Fruit fly (Drosophila melanogaster) whole organism, prepupa: ENCODE data around the gene dib.

ENCODE experiments used
- Blimp-1 ChIP-seq: fragments of 200-800 bp; sonication (Bioruptor generic); optimal IDR thresholded peaks from 3 replicates; lab custom pipeline; 2017; ENCODE audit warnings: missing biosample characterization, missing genetic modification characterization, mild to moderate bottlenecking, moderate library complexity, missing genetic modification reagents
- CG10631 ChIP-seq: fragments of 200-800 bp; sonication (Bioruptor generic); optimal IDR thresholded peaks from 2 replicates; lab custom pipeline; 2016; ENCODE audit warnings: missing biosample characterization, missing genetic modification characterization
- CG10669 ChIP-seq: fragments of 200-800 bp; sonication (Bioruptor generic); optimal IDR thresholded peaks from 3 replicates; lab custom pipeline; 2018; ENCODE audit warnings: missing biosample characterization, mild to moderate bottlenecking, missing genetic modification characterization, moderate library complexity
- CG11762 ChIP-seq: fragments of 200-800 bp; sonication (Bioruptor generic); optimal IDR thresholded peaks from 3 replicates; lab custom pipeline; 2016; ENCODE audit warnings: missing biosample characterization, missing genetic modification characterization; ENCODE audit not compliant: insufficient read depth
- CG11902 ChIP-seq: fragments of 200-800 bp; sonication (Bioruptor generic); optimal IDR thresholded peaks from 3 replicates; lab custom pipeline; 2016; ENCODE audit warnings: missing biosample characterization, missing genetic modification characterization
- CG15336 ChIP-seq: fragments of 200-800 bp; sonication (Bioruptor generic); IDR thresholded peaks from 2 replicates; pipeline ENCODE4 v1.3.6; 2022; ENCODE audit warnings: missing biosample characterization, missing genetic modification characterization
- CG16779 ChIP-seq: fragments of 200-800 bp; sonication (Bioruptor generic); optimal IDR thresholded peaks from 3 replicates; lab custom pipeline; 2017; ENCODE audit warnings: missing biosample characterization, mild to moderate bottlenecking, missing genetic modification characterization
- CG3032 ChIP-seq: fragments of 200-800 bp; optimal IDR thresholded peaks from 2 replicates; lab custom pipeline; 2019; ENCODE audit warnings: missing biosample characterization, mild to moderate bottlenecking, missing genetic modification characterization, moderate library complexity
- CG31627 ChIP-seq: fragments of 200-800 bp; sonication (Bioruptor generic); optimal IDR thresholded peaks from 3 replicates; lab custom pipeline; 2016; ENCODE audit warnings: missing biosample characterization, missing genetic modification characterization
- CG32006 ChIP-seq: fragments of 200-800 bp; sonication (Bioruptor generic); optimal IDR thresholded peaks from 3 replicates; lab custom pipeline; 2017; ENCODE audit warnings: missing biosample characterization, mild to moderate bottlenecking, missing genetic modification characterization
- CG34406 ChIP-seq: fragments of 200-800 bp; sonication (Bioruptor generic); optimal IDR thresholded peaks from 3 replicates; lab custom pipeline; 2016; ENCODE audit warnings: missing biosample characterization, missing genetic modification characterization
- CG3919 ChIP-seq: fragments of 200-800 bp; sonication (Bioruptor generic); optimal IDR thresholded peaks from 3 replicates; lab custom pipeline; 2016; ENCODE audit warnings: missing biosample characterization, missing genetic modification characterization
- CG6163 ChIP-seq: fragments of 200-800 bp; sonication (Bioruptor generic); IDR thresholded peaks from 3 replicates; pipeline ENCODE4 v1.3.6; 2022; ENCODE audit warnings: missing biosample characterization, missing genetic modification characterization
- CG6854 ChIP-seq: fragments of 200-800 bp; sonication (Bioruptor generic); optimal IDR thresholded peaks from 2 replicates; lab custom pipeline; 2017; ENCODE audit warnings: missing biosample characterization, mild to moderate bottlenecking, missing genetic modification characterization
- CG7368 ChIP-seq: fragments of 200-800 bp; sonication (Bioruptor generic); optimal IDR thresholded peaks from 3 replicates; lab custom pipeline; 2016; ENCODE audit warnings: missing biosample characterization, missing genetic modification characterization
- CG8119 ChIP-seq: fragments of 200-800 bp; sonication (Bioruptor generic); IDR thresholded peaks from 3 replicates; pipeline ENCODE4 v1.3.6; 2022; ENCODE audit warnings: missing biosample characterization, missing genetic modification characterization
- CG8319 ChIP-seq: fragments of 200-800 bp; sonication (Bioruptor generic); optimal IDR thresholded peaks from 3 replicates; lab custom pipeline; 2016; ENCODE audit warnings: missing biosample characterization, missing genetic modification characterization
- Eip78C ChIP-seq: fragments of 200-800 bp; sonication (Bioruptor generic); peaks from one replicate; lab custom pipeline; 2016; ENCODE audit warnings: missing biosample characterization, missing genetic modification characterization
- Ets21C ChIP-seq: fragments of 200-800 bp; sonication (Bioruptor generic); optimal IDR thresholded peaks from 3 replicates; lab custom pipeline; 2016; ENCODE audit warnings: missing biosample characterization, missing genetic modification characterization
- Hr4 ChIP-seq: fragments of 200-800 bp; sonication (Bioruptor generic); optimal IDR thresholded peaks from 3 replicates; lab custom pipeline; 2016; ENCODE audit warnings: missing biosample characterization, missing genetic modification characterization
- OdsH ChIP-seq: fragments of 200-800 bp; sonication (Bioruptor generic); optimal IDR thresholded peaks from 3 replicates; lab custom pipeline; 2016; ENCODE audit warnings: missing biosample characterization, missing genetic modification characterization
- Sox102F ChIP-seq: fragments of 200-800 bp; sonication (Bioruptor generic); optimal IDR thresholded peaks from 2 replicates; lab custom pipeline; 2016; ENCODE audit warnings: missing biosample characterization, mild to moderate bottlenecking, missing genetic modification characterization
- achi ChIP-seq: fragments of 200-800 bp; sonication (Bioruptor generic); optimal IDR thresholded peaks from 3 replicates; lab custom pipeline; 2016; ENCODE audit warnings: missing biosample characterization, missing genetic modification characterization
- dac ChIP-seq: fragments of 200-800 bp; sonication (Bioruptor generic); optimal IDR thresholded peaks from 2 replicates; lab custom pipeline; 2017; ENCODE audit warnings: missing biosample characterization, mild to moderate bottlenecking, missing genetic modification characterization
- dsx ChIP-seq: fragments of 200-800 bp; optimal IDR thresholded peaks from 3 replicates; lab custom pipeline; 2019; ENCODE audit warnings: missing biosample characterization, mild to moderate bottlenecking, missing genetic modification characterization, moderate library complexity; ENCODE audit not compliant: poor library complexity, severe bottlenecking
- eg ChIP-seq: fragments of 200-800 bp; sonication (Bioruptor generic); IDR thresholded peaks from 3 replicates; pipeline ENCODE4 v1.3.6; 2022; ENCODE audit warnings: missing biosample characterization, missing genetic modification characterization
- fd85E ChIP-seq: fragments of 200-800 bp; sonication (Bioruptor generic); optimal IDR thresholded peaks from 3 replicates; lab custom pipeline; 2016; ENCODE audit warnings: missing biosample characterization, missing genetic modification characterization
- pdm3 ChIP-seq: fragments of 200-800 bp; sonication (Bioruptor generic); optimal IDR thresholded peaks from 3 replicates; lab custom pipeline; 2016; ENCODE audit warnings: missing biosample characterization, missing genetic modification characterization
- salr ChIP-seq, 2 experiments: fragments of 200-800 bp; sonication (Bioruptor generic); optimal IDR thresholded peaks; 3 replicates each; lab custom pipeline; 2016 to 2018; ENCODE audit warnings: missing biosample characterization in 2 of 2, missing genetic modification characterization in 2 of 2, mild to moderate bottlenecking in 1 of 2
- svp ChIP-seq: fragments of 200-800 bp; sonication (Bioruptor generic); peaks from one replicate; lab custom pipeline; 2016; ENCODE audit warnings: missing biosample characterization, missing genetic modification characterization
- topi ChIP-seq: fragments of 200-800 bp; sonication (Bioruptor generic); optimal IDR thresholded peaks from 3 replicates; lab custom pipeline; 2016; ENCODE audit warnings: missing biosample characterization, missing genetic modification characterization
- vri ChIP-seq: fragments of 200-800 bp; sonication (Bioruptor generic); optimal IDR thresholded peaks from 3 replicates; lab custom pipeline; 2016; ENCODE audit warnings: missing biosample characterization, mild to moderate bottlenecking, missing genetic modification characterization

dib gene

DNA sequence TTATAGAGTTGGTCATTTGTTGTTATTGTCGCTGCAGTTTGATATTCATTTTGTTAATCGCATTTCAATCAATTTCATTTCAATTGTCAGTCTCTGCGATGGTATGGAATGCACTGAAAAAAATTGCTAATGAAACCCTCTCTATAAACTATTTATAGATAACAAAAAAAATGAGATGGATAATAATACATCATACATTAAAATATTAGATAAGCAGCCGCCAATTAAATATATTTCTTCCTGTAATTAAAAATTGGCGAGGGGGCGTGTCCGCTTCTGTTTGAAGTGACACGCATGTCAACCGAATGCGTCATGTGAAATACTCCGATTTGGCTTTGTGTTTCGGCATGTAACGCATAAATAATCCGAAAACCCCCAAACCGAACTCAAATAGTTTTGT is 17.6 kb upstream of the dib start:
- no peak for TF ChIP-seq CG10669 (GFP tag; lab: Kevin White, UChicago)
- TF ChIP-seq eg = 0 out of 3 replicates have a peak, but pooled peaks have one; percentile 14
- no peak for TF ChIP-seq Hr4 (GFP tag; lab: Kevin White, UChicago)

DNA sequence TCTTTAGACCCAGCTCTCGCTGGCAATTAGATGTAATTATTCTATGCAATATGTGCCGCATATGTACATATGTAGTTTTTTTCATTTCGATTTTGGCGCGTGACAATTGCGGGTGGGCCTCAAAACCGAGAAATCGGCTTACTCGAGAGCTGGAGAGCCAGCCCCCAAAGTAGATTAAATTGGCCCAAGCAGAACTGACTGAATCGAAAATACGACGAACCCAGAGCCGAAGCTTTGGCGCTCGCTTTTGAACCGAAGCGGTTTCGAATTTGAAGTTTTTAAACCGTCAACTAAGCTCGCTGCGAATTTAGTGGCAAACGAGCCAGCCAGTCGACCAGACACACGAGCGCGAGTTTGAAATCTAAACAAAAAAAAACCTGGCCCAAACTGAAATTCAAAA is 15.8 kb upstream of the dib start, which contains the start of gene CG1136:
TSS of gene CG1136 (plus strand) at position 308 of the 400 bp plus-strand sequence.
- TF ChIP-seq OdsH (GFP tag; lab: Kevin White, UChicago) = no peak
- TF ChIP-seq eg = 0 out of 3 replicates have a peak, but pooled peaks have one; percentile 11

DNA sequence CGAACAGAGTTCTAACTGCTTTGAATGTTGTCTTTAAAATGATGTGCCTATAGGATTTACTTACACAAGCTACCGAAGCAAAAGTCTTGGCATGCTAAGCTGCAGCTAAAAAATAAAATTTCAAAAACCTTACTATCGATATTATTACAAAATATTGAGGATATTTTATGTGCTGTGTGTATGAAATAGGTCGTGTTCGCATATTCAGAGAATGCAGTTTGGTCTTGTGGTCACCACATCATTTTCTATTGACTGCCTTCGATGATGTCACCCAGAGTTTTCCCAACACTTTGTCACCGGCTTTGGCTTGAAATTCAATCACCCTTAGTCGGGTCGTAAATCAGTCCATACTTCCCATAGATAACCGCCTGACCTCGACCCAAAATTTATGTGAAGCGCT is 14.5 kb upstream of the dib start, which contains the start of gene Dpy-30L2:
TSS of gene Dpy-30L2 (minus strand) at position 101 of the 400 bp plus-strand sequence.
- TF ChIP-seq CG3032 (tag; lab: Kevin White, UChicago) = no peak

DNA sequence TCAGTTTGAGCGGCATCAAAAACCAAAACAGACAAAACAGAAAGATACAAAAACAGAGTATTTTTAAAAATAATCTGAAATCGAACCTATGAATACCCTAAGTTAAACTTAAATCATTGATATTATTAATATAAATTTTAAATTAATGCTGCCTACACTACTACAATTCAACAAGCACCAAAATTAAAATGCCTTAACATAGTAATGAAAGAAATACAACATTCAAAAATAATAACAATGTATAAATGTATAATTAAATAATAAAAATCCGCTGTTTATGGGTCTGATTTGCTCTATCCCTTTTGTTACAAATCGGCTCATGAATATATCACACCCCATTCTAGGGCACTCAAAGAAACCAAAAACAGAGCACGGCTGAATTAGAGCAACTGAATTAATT is 13.0 kb upstream of the dib start:
- TF ChIP-seq CG7368 (GFP tag; lab: Kevin White, UChicago) (no peak), Ets21C (GFP tag; lab: Kevin White, UChicago) (no peak), fd85E (no peak), CG11902 (GFP tag; lab: Kevin White, UChicago) (no peak), Eip78C (GFP tag; lab: Kevin White, UChicago) (peak; percentile 30), salr (GFP tag; optimal IDR thresholded peaks at IDR 0.05; lab: Kevin White, UChicago) (no peak), Sox102F (GFP tag; lab: Kevin White, UChicago) (no peak), achi (no peak)
- TF ChIP-seq, all 60 proteins: peak for 1

- TF ChIP-seq CG11762 (GFP tag; lab: Kevin White, UChicago) (no peak), Blimp-1 (GFP tag; lab: Kevin White, UChicago) (peak; percentile 91), vri (GFP tag; lab: Kevin White, UChicago) (peak; percentile 4), pdm3 (no peak), CG6854 (GFP tag; lab: Kevin White, UChicago) (peak; percentile 64), eg (no peak), CG8119 (GFP tag; lab: Robert Waterston, UW) (0 out of 3 replicates have a peak, but pooled peaks have one; percentile 35), dsx (peak; percentile 77), fd85E (no peak)
- TF ChIP-seq, all 60 proteins: peak for 5
These were observed 6.6 kb upstream of the dib start for dm6 chr3L:4055438-4055962.

- peak; percentile 46 for TF ChIP-seq CG15336 (GFP tag; lab: Robert Waterston, UW)
- TF ChIP-seq eg = peak; percentile 40; the same call in 1 of the 3 replicates
- no peak for TF ChIP-seq CG16779 (tag; lab: Kevin White, UChicago)
- TF ChIP-seq dsx = no peak
- TF ChIP-seq CG11762 (GFP tag; lab: Kevin White, UChicago) = no peak
- TF ChIP-seq CG8119 (GFP tag; lab: Robert Waterston, UW) = peak; percentile 34; the same call in 2 of the 3 replicates
- peak; percentile 6 for TF ChIP-seq svp (GFP tag; lab: Kevin White, UChicago)
- TF ChIP-seq CG31627 (GFP tag; lab: Kevin White, UChicago) = no peak
- peak; percentile 47 for TF ChIP-seq CG32006
- TF ChIP-seq CG6163 = peak; percentile 41; the same call in 1 of the 3 replicates
- no peak for TF ChIP-seq topi (GFP tag; lab: Kevin White, UChicago)
- TF ChIP-seq CG34406 (GFP tag; lab: Kevin White, UChicago) = no peak
- no peak for TF ChIP-seq CG3919 (GFP tag; lab: Kevin White, UChicago)
- TF ChIP-seq Eip78C (GFP tag; lab: Kevin White, UChicago) = peak; percentile 72
- no peak for TF ChIP-seq CG10631 (GFP tag; lab: Kevin White, UChicago)
- no peak for TF ChIP-seq CG8319 (GFP tag; lab: Kevin White, UChicago)
- TF ChIP-seq dac (GFP tag; lab: Kevin White, UChicago) = no peak
- peak; percentile 63 for TF ChIP-seq Hr4 (GFP tag; lab: Kevin White, UChicago)
These were observed 5.3 kb upstream of the dib start for dm6 chr3L:4056812-4057211.
